Fruit fly (Drosophila melanogaster): Measurements from ENCODE around the gene Josd.

DNA sequence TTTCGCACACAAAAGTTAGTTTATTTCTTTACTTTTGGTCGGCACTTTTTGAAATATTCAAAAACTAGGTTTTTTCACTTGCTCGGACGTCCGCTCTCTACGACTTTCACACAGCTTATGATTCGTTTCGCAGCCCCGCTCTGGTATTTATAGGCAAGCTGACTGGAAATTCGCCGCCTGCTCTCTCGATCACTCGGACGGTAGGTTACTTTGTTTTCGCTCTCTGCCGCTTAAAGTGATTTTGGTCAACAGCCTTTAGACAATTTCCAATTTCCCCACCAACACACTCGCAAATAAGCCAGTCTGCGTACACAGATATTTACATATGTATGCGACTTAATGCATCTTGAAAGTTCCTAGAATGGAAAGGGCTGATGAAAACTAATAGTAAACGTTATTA is 22.5 kb downstream of the Josd start, which contains the start of gene CG11700:
- TF ChIP-seq pad (GFP tag; optimal IDR thresholded peaks at IDR 0.05) (no peak), Clk (GFP tag; optimal IDR thresholded peaks at IDR 0.05) (no peak), CG5204 (GFP tag; optimal IDR thresholded peaks at IDR 0.05) (no peak), kay (GFP tag; ENCODE audit: borderline replicate concordance) (no peak), CG14711 (tag; optimal IDR thresholded peaks at IDR 0.05) (no peak), Crg-1 (GFP tag; optimal IDR thresholded peaks at IDR 0.05) (no peak), CG12768 (GFP tag; optimal IDR thresholded peaks at IDR 0.05) (no peak), Mnt (GFP tag; optimal IDR thresholded peaks at IDR 0.05) (no peak)

Measured in whole organism, adult.